Fruit fly (Drosophila melanogaster): ENCODE measurements around the gene kud.

Gene kud

DNA sequence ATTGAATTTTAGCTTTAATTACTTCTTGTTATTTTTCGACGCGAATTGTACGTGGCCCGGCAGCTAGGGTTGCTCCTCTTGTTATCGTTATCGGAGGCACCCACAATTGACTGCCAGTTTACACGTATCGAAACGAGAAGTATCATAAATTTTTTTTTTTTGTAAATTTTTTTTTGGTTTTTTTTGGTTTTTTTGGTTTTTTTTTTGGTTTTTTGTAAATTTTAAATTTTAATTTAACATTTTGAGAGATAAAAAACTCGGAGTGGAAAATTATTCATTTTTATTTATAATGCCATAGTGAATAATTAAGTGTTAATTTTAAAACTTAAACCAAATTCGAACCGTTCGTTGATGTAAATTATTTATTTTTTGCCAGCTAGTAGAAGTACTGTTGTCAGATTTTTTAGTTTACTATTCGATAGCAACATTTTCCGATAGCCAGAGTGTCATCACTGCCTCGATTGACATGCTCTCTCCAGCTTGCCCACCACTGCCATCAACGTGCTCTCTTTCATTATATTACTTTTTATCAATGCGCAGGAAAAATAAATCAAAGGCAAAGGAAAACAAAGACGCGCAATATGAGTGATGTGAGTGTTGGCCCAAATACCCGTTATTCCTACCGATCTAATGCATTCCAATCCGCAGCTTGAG, at the start of gene kud, which contains the start of gene Zcchc7:
TSS of gene kud (minus strand) at position 72 of the 654 bp plus-strand sequence.
TSS of gene Zcchc7 (plus strand) at position 467 of the 654 bp plus-strand sequence.
- TF ChIP-seq CG10348 (GFP tag; IDR thresholded peaks at IDR 0.05) = no peak
- no peak; the same call in 1 of the 2 replicates for TF ChIP-seq CG32121 (GFP tag; IDR thresholded peaks at IDR 0.05)
- TF ChIP-seq CG13204 (GFP tag; optimal IDR thresholded peaks at IDR 0.05) = no peak
- no peak for TF ChIP-seq rn (GFP tag; IDR thresholded peaks at IDR 0.05)
- TF ChIP-seq CG8159 (tag; optimal IDR thresholded peaks at IDR 0.05) = peak; percentile 74
- TF ChIP-seq D1 (tag; optimal IDR thresholded peaks at IDR 0.05) = no peak
- no peak for TF ChIP-seq CG12605 (GFP tag; IDR thresholded peaks at IDR 0.05)
- TF ChIP-seq CG14655 (GFP tag; optimal IDR thresholded peaks at IDR 0.05) = no peak
- no peak for TF ChIP-seq CG8301 (tag; optimal IDR thresholded peaks at IDR 0.05)
- TF ChIP-seq fd96Ca (GFP tag; IDR thresholded peaks at IDR 0.05) = no peak
- peak; percentile 43 for TF ChIP-seq CG17806 (tag; optimal IDR thresholded peaks at IDR 0.05)
- peak; percentile 72 for TF ChIP-seq CG15710 (tag; optimal IDR thresholded peaks at IDR 0.05)
- no peak for TF ChIP-seq Pif1A (GFP tag; optimal IDR thresholded peaks at IDR 0.05)
- peak; percentile 44 for TF ChIP-seq CG9948 (tag; optimal IDR thresholded peaks at IDR 0.05)
- TF ChIP-seq CG4496 (GFP tag; IDR thresholded peaks at IDR 0.05) = no peak
- peak; percentile 51 for TF ChIP-seq Snoo (tag; optimal IDR thresholded peaks at IDR 0.05)
- no peak for TF ChIP-seq Pif1B (GFP tag; optimal IDR thresholded peaks at IDR 0.05)
- TF ChIP-seq Ets98B (GFP tag; IDR thresholded peaks at IDR 0.05) = peak; percentile 32; the same call in 1 of the 2 replicates
- no peak for TF ChIP-seq EcR (GFP tag; optimal IDR thresholded peaks at IDR 0.05)
- TF ChIP-seq gl (tag; optimal IDR thresholded peaks at IDR 0.05) = no peak
- TF ChIP-seq CG34367 (tag; optimal IDR thresholded peaks at IDR 0.05) = peak; percentile 33

DNA sequence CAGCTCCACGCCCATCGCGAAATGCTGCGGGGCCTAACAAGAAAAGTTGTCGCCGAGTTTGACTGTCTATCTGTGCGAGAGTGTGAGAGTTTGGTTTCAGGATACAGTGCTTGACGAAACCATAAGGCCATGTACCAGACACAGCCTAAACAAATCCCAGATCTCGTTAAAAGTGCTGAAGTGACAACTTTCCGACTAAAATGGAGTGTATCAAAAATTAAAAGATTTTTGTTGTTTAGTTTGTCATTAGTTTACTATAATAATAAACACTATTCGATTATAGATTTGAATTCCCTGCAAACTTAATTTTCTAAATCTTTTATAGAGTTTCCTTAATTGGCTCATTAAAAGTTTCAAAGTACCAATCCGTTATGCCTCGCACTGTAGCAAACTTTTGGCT, 48.9 kb upstream of the kud start:
- TF ChIP-seq Snoo (tag; optimal IDR thresholded peaks at IDR 0.05) = no peak
- TF ChIP-seq CG10348 (GFP tag; IDR thresholded peaks at IDR 0.05) = no peak
- TF ChIP-seq CG14655 (GFP tag; optimal IDR thresholded peaks at IDR 0.05) = peak; percentile 8
- peak; percentile 28; the same call in 1 of the 3 replicates for TF ChIP-seq CG4496 (GFP tag; IDR thresholded peaks at IDR 0.05)
- TF ChIP-seq CG32121 (GFP tag; IDR thresholded peaks at IDR 0.05) = no peak
- no peak for TF ChIP-seq CG17806 (tag; optimal IDR thresholded peaks at IDR 0.05)
- no peak for TF ChIP-seq gl (tag; optimal IDR thresholded peaks at IDR 0.05)
- peak; percentile 44; the same call in 1 of the 3 replicates for TF ChIP-seq fd96Ca (GFP tag; IDR thresholded peaks at IDR 0.05)
- TF ChIP-seq CG12605 (GFP tag; IDR thresholded peaks at IDR 0.05) = no peak
- TF ChIP-seq CG13204 (GFP tag; optimal IDR thresholded peaks at IDR 0.05) = no peak
- peak; percentile 28; the same call in 1 of the 2 replicates for TF ChIP-seq Ets98B (GFP tag; IDR thresholded peaks at IDR 0.05)
- no peak for TF ChIP-seq CG34367 (tag; optimal IDR thresholded peaks at IDR 0.05)
- no peak for TF ChIP-seq CG8159 (tag; optimal IDR thresholded peaks at IDR 0.05)
- TF ChIP-seq D1 (tag; optimal IDR thresholded peaks at IDR 0.05) = no peak
- TF ChIP-seq EcR (GFP tag; optimal IDR thresholded peaks at IDR 0.05) = no peak
- TF ChIP-seq rn (GFP tag; IDR thresholded peaks at IDR 0.05) = no peak

DNA sequence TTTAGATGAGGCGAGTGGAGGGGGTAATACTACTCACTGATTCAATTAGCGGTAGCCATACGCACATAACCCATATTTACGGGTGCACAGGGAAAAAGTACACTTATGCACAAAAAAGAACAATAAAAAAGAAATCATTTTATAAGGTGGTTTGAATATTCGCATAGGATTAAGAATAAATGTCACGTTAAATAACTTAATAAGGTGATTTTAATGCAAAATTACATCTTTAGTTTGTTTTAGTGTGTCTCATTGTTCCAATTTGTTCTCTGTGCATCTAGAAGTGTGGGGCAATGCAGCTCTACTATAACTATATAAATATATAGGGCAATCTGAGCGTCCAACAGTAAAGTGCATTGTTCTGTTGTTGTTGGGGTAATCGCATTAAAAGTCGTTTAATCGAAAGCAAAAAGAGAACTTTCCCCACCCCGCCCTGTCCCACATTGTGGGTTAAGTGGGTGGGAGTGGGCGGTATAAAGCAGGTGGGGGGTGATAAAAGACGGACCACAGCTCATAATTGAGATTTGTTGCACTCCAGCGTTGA, 48.0 kb upstream of the kud start:
- TF ChIP-seq CG8159 (tag; optimal IDR thresholded peaks at IDR 0.05) (peak; percentile 10), Pif1A (GFP tag; optimal IDR thresholded peaks at IDR 0.05) (no peak), Ets98B (GFP tag; IDR thresholded peaks at IDR 0.05) (peak; percentile 66), CG8301 (tag; optimal IDR thresholded peaks at IDR 0.05) (peak; percentile 64), CG15710 (tag; optimal IDR thresholded peaks at IDR 0.05) (peak; percentile 59), CG10348 (GFP tag; IDR thresholded peaks at IDR 0.05) (no peak), CG14655 (GFP tag; optimal IDR thresholded peaks at IDR 0.05) (peak; percentile 62), rn (GFP tag; IDR thresholded peaks at IDR 0.05) (no peak), CG4496 (GFP tag; IDR thresholded peaks at IDR 0.05) (peak; percentile 75; the same call in 2 of the 3 replicates), Snoo (tag; optimal IDR thresholded peaks at IDR 0.05) (no peak), CG34367 (tag; optimal IDR thresholded peaks at IDR 0.05) (peak; percentile 39), CG17806 (tag; optimal IDR thresholded peaks at IDR 0.05) (peak; percentile 46), fd96Ca (GFP tag; IDR thresholded peaks at IDR 0.05) (0 out of 3 replicates have a peak, but pooled peaks have one; percentile 25), gl (tag; optimal IDR thresholded peaks at IDR 0.05) (no peak), EcR (GFP tag; optimal IDR thresholded peaks at IDR 0.05) (peak; percentile 59), CG12605 (GFP tag; IDR thresholded peaks at IDR 0.05) (no peak), Pif1B (GFP tag; optimal IDR thresholded peaks at IDR 0.05) (no peak), CG32121 (GFP tag; IDR thresholded peaks at IDR 0.05) (peak; percentile 73), CG9948 (tag; optimal IDR thresholded peaks at IDR 0.05) (peak; percentile 47), CG13204 (GFP tag; optimal IDR thresholded peaks at IDR 0.05) (no peak), D1 (tag; optimal IDR thresholded peaks at IDR 0.05) (no peak)

DNA sequence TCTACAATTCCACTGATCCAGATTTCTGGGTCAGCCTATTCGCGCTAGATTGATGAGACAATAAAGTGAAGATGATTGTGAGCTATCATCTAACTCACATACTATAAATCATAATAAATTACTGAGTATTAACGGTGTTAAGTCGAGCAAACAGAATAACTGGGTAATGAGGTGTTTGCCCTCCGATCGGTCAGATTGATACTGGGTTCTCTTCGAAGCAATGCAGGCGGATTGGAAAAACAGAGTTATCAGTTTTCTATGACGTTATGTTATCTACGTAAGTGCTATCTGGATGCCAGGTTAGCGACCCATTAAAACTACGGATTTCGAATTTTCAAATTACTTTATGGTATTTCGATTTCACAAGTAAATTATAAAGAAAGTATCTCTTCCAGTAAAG, 47.1 kb upstream of the kud start:
- peak; percentile 31 for TF ChIP-seq EcR (GFP tag; optimal IDR thresholded peaks at IDR 0.05)
- no peak for TF ChIP-seq rn (GFP tag; IDR thresholded peaks at IDR 0.05)

DNA sequence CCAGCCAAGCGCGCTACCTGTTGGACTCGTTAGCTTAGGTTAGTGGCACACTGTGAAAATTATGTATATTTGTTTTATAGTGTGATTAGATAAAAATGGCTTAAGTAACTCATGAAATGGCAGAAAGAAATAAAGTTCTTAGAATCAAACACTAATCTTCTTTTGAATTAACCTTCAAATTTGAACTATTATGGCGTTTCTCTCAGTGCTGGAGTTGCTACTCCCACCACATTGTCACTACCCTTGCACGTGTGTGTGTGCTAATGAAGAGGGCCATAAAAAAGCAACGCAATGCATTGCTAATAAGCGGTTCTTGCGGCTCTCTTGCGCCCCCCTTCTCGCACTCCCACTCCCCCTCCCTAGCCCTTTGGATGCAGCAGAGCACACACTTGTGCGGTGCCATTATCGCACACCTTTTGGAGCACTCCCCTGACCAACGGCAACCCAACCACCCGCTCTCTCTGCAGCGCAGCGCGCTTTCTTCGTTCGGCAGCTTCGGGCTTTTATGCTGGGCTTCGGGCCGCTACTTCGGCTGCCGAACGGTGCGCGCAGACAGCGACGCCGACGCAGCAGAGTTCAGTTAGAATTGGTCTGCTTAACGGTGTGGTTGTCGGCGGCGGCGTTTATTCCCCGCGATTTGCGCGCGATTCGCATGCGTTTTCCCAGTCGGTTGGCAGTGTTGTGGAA, 46.0 kb upstream of the kud start:
- TF ChIP-seq CG8301 (tag; optimal IDR thresholded peaks at IDR 0.05) = peak; percentile 90
- peak; percentile 92 for TF ChIP-seq CG4496 (GFP tag; IDR thresholded peaks at IDR 0.05)
- TF ChIP-seq gl (tag; optimal IDR thresholded peaks at IDR 0.05) = peak; percentile 27
- TF ChIP-seq CG10348 (GFP tag; IDR thresholded peaks at IDR 0.05) = peak; percentile 58
- TF ChIP-seq CG13204 (GFP tag; optimal IDR thresholded peaks at IDR 0.05) = peak; percentile 97
- peak; percentile 70 for TF ChIP-seq Snoo (tag; optimal IDR thresholded peaks at IDR 0.05)
- peak; percentile 75 for TF ChIP-seq CG8159 (tag; optimal IDR thresholded peaks at IDR 0.05)
- peak; percentile 77 for TF ChIP-seq CG15710 (tag; optimal IDR thresholded peaks at IDR 0.05)
- TF ChIP-seq CG17806 (tag; optimal IDR thresholded peaks at IDR 0.05) = peak; percentile 76
- peak; percentile 72 for TF ChIP-seq rn (GFP tag; IDR thresholded peaks at IDR 0.05)
- TF ChIP-seq CG34367 (tag; optimal IDR thresholded peaks at IDR 0.05) = peak; percentile 82
- peak; percentile 86 for TF ChIP-seq Ets98B (GFP tag; IDR thresholded peaks at IDR 0.05)
- peak; percentile 92 for TF ChIP-seq CG14655 (GFP tag; optimal IDR thresholded peaks at IDR 0.05)
- TF ChIP-seq CG9948 (tag; optimal IDR thresholded peaks at IDR 0.05) = peak; percentile 83
- TF ChIP-seq CG32121 (GFP tag; IDR thresholded peaks at IDR 0.05) = peak; percentile 86
- TF ChIP-seq fd96Ca (GFP tag; IDR thresholded peaks at IDR 0.05) = peak; percentile 83
- peak; percentile 80 for TF ChIP-seq Pif1B (GFP tag; optimal IDR thresholded peaks at IDR 0.05)
- peak; percentile 35 for TF ChIP-seq D1 (tag; optimal IDR thresholded peaks at IDR 0.05)
- peak; percentile 69 for TF ChIP-seq CG12605 (GFP tag; IDR thresholded peaks at IDR 0.05)
- peak; percentile 88 for TF ChIP-seq Pif1A (GFP tag; optimal IDR thresholded peaks at IDR 0.05)
- TF ChIP-seq EcR (GFP tag; optimal IDR thresholded peaks at IDR 0.05) = peak; percentile 65

Measured in whole organism, pupa.